Fruit fly (Drosophila melanogaster) ovary, adult (tissue): ENCODE results near the gene CG3009.

Source experiments
- CG17801 ChIP-seq: fragments of 200-800 bp; optimal IDR thresholded peaks from 2 replicates; lab custom pipeline; 2019; ENCODE audit warnings: missing biosample characterization, mild to moderate bottlenecking, missing genetic modification characterization, moderate library complexity; ENCODE audit not compliant: partially characterized antibody

Gene CG3009

DNA sequence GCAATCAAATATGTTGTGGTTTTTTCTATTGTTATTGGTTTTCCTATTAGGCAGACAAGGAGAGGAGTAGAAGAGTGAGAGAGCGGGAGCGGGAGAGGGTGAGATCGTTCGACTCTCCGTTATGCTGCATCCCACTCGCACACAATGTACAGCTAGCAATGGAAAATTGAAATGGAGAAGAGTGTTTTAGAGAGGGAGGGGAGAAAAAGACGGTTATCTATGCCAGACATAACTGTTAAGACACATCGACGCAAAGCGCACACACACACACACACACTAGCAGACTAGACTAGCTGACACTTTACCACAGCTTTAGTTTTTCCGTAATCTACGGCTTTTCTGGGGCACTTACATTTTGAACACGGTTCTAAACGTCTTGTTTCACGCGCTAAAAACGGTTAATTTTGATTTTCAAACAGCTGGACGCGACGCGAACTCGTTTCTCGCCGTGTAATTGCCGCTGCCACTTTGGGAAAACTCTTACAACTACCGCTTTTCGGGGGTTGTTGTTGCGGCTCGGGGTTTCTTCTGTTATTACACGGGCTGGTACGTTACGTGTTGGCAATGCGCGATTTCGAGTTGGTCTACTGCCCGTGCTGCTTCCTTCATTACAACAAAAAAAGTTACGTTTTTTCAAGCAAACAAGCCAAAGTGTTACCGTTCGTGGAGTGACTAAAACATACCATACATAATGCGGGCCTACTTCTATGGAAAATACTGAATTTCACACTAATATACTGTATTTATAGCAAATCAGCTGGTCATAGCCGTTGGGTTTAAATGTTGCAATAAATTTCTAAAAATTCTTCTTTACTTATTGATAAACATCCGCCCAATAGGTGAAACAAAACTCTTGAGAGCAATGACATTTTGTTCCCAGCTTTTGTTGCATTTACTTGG is 12.7 kb upstream of the CG3009 start, which contains the start of gene fzr:
fzr (minus strand) TSS at position 625 of the 900 bp plus-strand sequence.
- TF ChIP-seq CG17801 (GFP tag; lab: Kevin White, UChicago) = no peak

DNA sequence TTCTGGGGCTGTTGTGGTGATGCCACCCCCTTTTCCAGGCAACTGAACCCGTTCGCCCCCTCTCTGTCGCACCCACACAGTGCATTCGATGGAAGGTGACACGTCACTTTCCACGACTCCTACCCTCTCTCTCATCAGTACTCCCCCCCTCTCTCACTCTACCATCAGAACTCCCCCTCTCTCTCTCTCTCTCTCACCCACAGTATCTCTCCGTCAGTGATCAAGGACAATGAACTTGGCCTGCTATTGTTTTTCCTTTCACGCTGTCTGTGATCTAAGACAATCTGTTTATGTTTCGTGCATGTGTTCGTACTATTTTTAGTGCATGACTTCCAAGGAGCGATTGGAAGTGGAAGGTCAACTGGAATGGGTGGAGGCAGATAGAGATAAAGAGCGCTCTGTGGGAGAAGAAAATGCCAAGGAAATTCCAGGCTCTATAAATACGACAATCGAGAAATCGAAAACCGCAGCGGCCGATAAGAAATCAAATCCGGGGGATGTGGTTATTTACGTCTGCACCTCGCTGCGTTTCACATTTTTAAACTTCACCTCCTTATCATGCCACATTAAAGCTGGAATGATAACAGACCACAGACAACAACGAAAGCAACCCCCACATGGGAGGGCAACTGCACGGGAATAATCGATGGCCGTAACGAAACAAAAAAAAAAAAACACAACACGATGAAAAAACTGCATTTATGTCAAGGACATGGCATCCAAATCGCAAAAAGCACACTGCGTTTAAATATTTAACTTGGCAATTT is 11.8 kb upstream of the CG3009 start:
- no peak for TF ChIP-seq CG17801 (GFP tag; lab: Kevin White, UChicago)

DNA sequence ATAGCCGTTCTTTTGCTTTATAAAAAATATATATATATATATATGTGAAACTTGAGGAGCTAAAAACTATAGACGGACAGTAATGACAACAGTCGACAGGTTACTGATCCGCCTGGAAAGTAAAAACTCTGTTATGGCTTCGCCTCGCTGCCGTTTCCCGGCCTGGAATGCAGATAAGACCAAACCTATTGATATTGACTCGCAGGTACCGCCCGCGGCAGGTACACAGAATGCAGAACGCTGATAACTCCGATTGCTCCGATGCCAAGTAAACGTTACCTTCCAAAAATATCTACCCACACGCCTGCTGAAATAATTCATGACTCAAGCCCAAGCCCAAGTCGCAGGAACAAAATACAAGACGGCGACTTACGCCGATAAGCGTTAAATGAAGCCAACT is 10.9 kb upstream of the CG3009 start:
- no peak for TF ChIP-seq CG17801 (GFP tag; lab: Kevin White, UChicago)

DNA sequence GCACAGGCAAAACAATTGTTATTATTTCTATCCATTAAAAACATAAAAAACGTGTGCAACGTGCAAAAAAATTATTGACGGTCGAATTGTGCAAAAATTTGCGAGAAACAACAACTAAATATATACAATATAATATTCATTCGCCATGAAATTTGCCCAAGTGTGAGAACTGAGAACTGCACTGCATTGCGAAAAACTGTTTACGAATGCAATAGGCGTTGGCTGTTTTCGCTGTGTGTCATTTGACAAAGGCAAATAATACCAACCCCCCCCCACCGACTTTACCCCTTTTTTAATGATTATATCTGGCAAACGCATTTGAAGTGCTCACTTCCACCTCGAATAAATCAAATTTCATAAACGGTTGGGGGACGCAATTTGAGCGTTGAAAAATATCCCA is 8.6 kb upstream of the CG3009 start:
- TF ChIP-seq CG17801 (GFP tag; lab: Kevin White, UChicago) = peak; percentile 5

DNA sequence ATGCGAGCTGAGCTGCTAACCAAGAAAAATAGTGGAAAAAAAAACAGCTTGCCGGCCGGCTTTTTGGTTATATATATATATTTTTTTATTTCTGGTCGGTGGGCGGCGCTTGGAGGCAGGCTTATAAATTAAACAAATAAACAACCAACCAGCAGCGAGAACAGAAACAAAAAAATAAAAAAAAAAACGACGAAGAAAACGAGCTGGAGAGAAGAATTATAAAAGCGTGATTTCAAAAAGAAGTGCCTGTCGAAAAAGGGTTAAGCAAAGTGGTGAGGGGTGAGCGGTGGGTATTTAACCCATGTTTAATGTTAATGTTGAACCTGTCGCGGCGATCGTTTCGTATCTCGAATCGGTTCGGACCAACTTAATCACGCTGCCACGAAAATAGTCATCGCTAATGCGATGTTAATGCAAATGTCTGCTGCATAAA is 4.7 kb upstream of the CG3009 start:
- TF ChIP-seq CG17801 (GFP tag; lab: Kevin White, UChicago) = no peak

DNA sequence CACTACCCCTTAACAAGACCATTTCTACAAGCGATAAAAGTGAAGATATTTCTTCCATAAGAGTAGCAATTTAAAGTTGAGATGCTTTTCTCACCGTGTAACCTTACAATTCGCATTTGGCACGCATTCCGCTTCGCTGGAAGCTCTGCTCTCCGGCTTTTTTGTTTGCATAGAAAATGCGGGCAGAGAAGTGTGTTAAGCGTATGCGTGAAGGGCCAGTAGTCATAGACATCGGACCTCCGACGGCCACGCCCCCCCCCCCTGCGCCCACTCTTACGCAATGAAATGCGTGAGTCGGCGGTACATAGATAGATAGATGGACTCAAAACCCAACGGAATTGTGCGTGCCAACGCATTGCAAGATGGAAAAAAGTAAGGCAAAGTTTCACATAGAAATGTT is 2.9 kb upstream of the CG3009 start:
- TF ChIP-seq CG17801 (GFP tag; lab: Kevin White, UChicago) = no peak

DNA sequence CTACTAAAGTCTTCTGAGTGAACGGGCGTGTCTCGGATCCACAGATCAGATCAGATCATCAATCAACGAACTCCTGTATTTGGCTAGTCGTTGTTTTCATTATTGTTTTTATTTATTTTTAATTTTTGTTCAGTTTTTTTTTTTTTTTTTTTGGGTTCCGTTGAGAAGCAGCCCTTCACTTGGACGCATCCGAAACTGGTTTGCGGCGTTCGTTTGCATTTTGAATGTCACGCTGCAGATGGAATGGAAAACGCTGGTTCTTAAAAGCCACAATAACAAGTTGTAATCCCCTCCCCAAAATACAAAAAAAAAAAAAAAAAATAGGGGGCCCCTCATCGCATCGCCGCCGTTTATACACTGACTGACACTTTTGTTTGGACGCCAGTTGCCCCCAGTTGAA is 2.4 kb downstream of the CG3009 start:
- no peak for TF ChIP-seq CG17801 (GFP tag; lab: Kevin White, UChicago)

DNA sequence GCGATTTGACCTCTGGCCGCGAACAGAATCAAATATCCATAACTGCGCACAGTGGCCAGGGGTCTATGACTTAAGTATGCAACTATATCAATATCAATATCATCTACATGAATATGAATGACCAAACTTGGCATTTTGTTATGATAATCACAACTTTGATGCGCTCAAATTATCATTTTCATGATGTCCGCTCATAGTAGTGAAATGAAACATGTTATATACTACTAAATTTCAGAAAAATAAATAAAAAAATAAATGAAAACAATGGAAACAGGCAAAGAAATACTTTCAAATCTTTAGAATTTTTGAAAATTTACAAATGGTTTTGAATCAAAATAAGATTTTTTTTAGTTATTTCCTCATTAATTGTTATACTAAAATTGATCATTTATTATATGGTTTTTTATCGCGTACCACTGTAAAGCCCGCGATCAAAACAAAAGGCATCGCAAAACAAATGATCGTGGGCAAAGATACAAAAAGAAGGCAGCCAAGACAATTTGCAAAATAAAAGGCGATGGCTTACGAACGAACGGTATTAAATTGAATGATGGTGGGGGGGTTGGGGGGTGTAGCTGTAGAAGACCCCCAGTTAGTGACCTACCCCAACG is 5.8 kb downstream of the CG3009 start:
- peak; percentile 15 for TF ChIP-seq CG17801 (GFP tag; lab: Kevin White, UChicago)

DNA sequence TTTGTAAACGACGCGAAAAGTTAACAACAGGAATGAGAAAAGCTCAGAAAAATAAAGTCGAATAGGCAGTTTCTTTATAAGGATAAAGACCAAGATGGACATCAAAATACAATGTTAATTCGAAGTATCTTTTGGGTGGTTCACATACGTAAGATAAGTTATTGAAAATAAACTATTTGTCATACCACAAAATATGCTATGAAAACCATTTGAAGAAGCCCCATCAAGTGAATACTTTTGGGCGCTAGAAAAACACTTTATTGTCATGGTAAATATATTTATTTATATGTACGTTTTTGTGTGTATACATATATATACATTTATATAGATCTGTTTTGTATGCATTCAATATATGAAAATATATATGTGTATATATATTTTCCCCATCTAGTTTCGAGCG is 8.6 kb downstream of the CG3009 start:
- peak; percentile 59 for TF ChIP-seq CG17801 (GFP tag; lab: Kevin White, UChicago)

DNA sequence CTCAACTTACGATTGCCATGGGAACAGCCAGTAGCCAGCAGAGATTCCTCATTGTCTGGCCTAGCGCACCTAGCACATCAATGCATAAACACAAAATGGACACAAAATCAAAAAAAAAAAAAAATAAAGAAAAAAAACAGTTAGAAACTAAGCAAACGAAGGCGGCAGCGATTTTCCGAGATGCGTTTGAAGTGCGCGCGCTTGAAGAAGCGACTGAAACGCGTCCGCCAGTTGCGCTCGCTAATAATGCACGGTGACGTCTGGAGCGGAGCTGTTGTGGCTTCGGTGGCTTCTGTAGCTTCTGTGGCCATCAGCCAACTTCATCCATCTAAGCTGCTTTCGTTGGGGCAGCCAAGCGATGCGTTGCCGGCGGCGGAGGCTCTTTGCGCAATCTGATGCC is 12.1 kb downstream of the CG3009 start, which contains the start of gene CG15473:
CG15473 (minus strand) TSS at position 101 of the 400 bp plus-strand sequence.
- no peak for TF ChIP-seq CG17801 (GFP tag; lab: Kevin White, UChicago)

DNA sequence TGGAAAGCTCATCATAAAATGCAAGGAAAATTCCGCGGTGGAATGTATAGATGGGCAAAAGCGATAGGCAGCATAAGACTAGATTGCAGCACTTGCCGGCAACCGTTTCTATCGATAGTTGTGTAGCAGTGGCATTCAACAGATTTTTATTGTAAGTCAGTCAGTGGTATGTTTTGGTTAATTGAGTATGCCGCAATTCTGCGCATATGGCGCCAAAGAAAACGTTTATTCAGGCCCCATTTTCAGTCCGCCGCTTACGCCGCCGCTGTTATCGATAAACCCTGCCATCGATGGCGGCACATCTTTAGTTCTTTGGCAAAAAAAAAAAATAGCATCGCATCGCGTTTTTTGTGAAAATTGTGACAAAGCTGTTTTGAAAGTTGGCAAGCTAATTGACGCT is 16.7 kb downstream of the CG3009 start, which contains the start of the genes Cbp80 and Torsin:
Cbp80 (plus strand) TSS at position 265 of the 400 bp plus-strand sequence.
Torsin (minus strand) TSS at position 282 of the 400 bp plus-strand sequence.
- peak; percentile 61 for TF ChIP-seq CG17801 (GFP tag; lab: Kevin White, UChicago)

DNA sequence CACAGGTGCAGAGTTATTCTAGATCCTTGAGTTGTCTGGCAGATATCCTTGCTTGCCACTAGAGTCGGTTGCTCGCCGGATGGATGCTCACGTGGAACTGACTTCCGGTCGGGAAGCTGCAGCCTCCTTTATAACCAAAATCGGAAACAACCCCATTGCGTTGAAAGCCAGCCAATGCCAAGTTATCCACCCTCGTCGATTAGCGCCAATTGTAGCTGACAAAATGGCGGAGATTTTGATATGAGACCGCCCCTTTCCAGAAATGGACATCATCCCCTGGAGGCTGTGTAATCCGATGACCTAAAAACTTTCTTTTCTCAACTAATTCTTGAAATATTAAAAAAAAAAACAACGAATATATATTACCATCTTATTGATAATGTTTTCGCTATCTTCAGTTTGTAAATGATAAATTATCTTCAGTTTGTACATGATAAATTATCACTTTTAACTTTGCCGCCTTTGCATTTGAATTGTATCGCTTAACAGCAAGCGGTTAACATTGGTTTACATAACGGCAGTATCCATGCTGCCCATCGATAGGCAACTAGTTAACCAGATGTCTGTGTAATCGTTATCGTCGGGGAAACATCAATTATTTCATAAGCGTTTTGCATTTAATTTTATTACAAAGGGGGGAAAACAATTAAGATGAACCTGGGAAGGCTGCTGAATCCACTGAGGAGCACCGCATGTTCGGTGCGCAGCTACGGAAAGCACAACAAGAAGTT is 19.0 kb downstream of the CG3009 start, which contains the start of the genes HLH4C and mRpL30:
HLH4C (minus strand) TSS at position 99 of the 731 bp plus-strand sequence.
mRpL30 (plus strand) TSS at position 556 of the 731 bp plus-strand sequence.
- TF ChIP-seq CG17801 (GFP tag; lab: Kevin White, UChicago) = peak; percentile 3

DNA sequence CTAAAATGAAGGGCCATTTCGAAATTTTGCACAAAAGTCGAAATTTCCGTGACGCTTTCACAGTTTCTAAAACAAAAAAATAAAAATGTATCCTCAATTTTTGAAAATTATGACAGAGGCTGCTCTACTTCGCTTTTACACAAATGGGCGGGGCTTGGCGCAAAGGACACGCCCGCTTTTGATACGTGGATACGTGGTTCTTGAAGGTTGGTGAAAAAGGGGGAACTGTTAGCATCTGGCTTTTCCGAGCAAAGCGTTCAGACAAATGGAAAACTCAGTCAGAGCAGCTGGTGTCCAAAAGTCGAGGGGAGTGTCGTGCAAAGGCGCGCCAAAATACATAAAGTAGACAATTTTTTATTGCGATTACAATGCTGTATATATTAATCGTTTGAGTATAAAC is 21.7 kb downstream of the CG3009 start, which contains the start of gene CG3062:
CG3062 (minus strand) TSS at position 101 of the 400 bp plus-strand sequence.
- TF ChIP-seq CG17801 (GFP tag; lab: Kevin White, UChicago) = no peak

DNA sequence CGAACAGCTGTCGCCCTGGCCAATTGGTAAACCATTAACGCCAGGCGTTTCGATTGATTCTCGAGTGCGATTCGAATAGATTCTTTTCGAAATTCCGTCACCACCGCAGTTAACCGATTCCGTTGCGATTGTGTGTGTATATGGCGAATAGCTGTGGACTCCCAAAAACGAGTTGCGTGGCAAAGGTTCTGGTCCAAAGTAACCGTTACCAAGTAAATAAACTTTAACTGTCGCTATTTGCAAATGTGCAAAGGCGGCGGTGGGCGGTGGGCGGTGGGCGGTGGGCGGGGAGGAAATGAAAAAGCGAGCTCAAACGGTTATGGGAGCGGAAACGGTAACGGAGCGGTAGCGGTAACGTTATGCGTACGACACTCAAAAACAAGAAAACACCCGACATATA is 22.6 kb downstream of the CG3009 start, which contains the start of gene CG3081:
CG3081 (minus strand) TSS at position 101 of the 400 bp plus-strand sequence.
- TF ChIP-seq CG17801 (GFP tag; lab: Kevin White, UChicago) = no peak
